Worm (Caenorhabditis elegans) whole organism, L2 larva: ENCODE data around the gene mob-1.

ENCODE experiments used
- F13H6.1 ChIP-seq: sonication (generic microtip); optimal IDR thresholded peaks from 2 replicates; lab custom pipeline; 2016; ENCODE audit warnings: missing genetic modification characterization, missing compliant biosample characterization
- R02D3.7 ChIP-seq: fragments of 150-350 bp; optimal IDR thresholded peaks from 2 replicates; lab custom pipeline; 2014; ENCODE audit warnings: missing biosample characterization, missing genetic modification characterization
- ZK546.5 ChIP-seq: sonication (generic microtip); optimal IDR thresholded peaks from 2 replicates; lab custom pipeline; 2017; ENCODE audit warnings: missing biosample characterization, missing genetic modification characterization
- lsy-2 ChIP-seq, 2 experiments: fragments of 150-350 bp in 1 of 2; sonication (generic microtip) in 1 of 2; optimal IDR thresholded peaks; 2 replicates each; lab custom pipeline; 2014 to 2017; ENCODE audit warnings: missing biosample characterization in 2 of 2, missing genetic modification characterization in 2 of 2
- nhr-77 ChIP-seq: fragments of 150-350 bp; optimal IDR thresholded peaks from 2 replicates; lab custom pipeline; 2014; ENCODE audit warnings: missing biosample characterization, missing genetic modification characterization
- sem-4 ChIP-seq: fragments of 150-350 bp; optimal IDR thresholded peaks from 2 replicates; lab custom pipeline; 2014; ENCODE audit warnings: missing biosample characterization, missing genetic modification reagents, missing genetic modification characterization
- snpc-4 ChIP-seq: fragments of 150-350 bp; optimal IDR thresholded peaks from 2 replicates; lab custom pipeline; 2014; ENCODE audit warnings: missing biosample characterization, missing genetic modification characterization
- unc-62 ChIP-seq: fragments of 150-350 bp; optimal IDR thresholded peaks from 2 replicates; lab custom pipeline; 2014; ENCODE audit warnings: missing biosample characterization, missing genetic modification reagents, missing genetic modification characterization
- zag-1 ChIP-seq: fragments of 150-350 bp; optimal IDR thresholded peaks from 2 replicates; lab custom pipeline; 2014; ENCODE audit warnings: missing biosample characterization, missing genetic modification characterization
- ztf-11 ChIP-seq: sonication (generic microtip); optimal IDR thresholded peaks from 2 replicates; lab custom pipeline; 2017; ENCODE audit warnings: missing biosample characterization, missing genetic modification characterization

DNA sequence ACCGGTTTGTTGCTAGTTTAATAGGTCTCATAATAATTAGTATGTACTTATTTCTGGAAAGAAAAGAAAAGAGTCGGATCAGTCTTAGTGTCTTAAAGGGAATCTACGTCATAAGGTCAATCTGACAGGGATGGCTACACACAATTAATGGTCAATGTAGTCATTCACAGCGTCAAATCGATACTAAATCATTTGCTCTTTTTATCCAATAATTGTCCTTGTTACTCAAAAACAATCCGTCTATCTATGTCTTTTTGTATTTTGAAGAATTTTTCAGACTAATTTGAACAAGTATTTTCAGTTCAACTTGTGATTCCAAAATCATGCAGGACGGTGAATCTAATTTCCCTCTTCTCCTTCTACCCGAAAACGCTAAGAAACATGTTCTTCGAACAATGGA lies 21.7 kb upstream of the mob-1 start, which contains the start of gene fbxb-3:
- no peak for TF ChIP-seq ztf-11
- no peak for TF ChIP-seq ZK546.5 (tag; lab: Kevin White, UChicago)
- TF ChIP-seq zag-1 (tag; lab: Kevin White, UChicago): no peak
- TF ChIP-seq snpc-4 (tag; lab: Kevin White, UChicago): no peak
- TF ChIP-seq sem-4 (tag; lab: Kevin White, UChicago): no peak
- TF ChIP-seq nhr-77 (tag; lab: Kevin White, UChicago): no peak
- TF ChIP-seq R02D3.7 (tag; lab: Kevin White, UChicago): no peak
- TF ChIP-seq unc-62 (GFP tag; lab: Kevin White, UChicago): no peak
- no peak for TF ChIP-seq F13H6.1 (tag; lab: Kevin White, UChicago)
- no peak for TF ChIP-seq lsy-2 (tag; optimal IDR thresholded peaks at IDR 0.05; lab: Kevin White, UChicago)
